Worm (Caenorhabditis elegans): ENCODE measurements around the gene Y5F2A.4.

Y5F2A.4 gene

DNA sequence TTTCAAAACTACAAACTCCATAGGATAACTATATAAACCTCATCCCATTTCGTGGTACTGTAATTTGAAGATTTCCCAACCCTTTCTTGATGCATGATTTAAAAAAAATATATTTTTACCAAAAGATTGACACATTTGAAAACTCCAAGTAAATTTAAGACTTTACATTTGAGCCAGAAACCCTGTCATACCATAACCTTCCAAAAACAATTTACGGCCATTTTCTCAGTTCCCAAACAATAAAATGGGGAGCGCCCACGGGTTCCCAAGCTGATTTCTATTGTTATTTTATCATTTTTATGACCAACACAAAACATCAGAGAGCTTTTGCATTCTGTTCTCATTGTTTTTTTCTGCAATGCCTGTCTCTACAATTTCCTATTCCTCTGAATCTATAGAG is 34.3 kb upstream of the Y5F2A.4 start, which contains the start of gene clc-9:
TSS of gene clc-9 (plus strand) at position 301 of the 400 bp plus-strand sequence.
- TF ChIP-seq mdl-1 (tag; optimal IDR thresholded peaks at IDR 0.05): no peak
- no peak for TF ChIP-seq aly-2 (tag; optimal IDR thresholded peaks at IDR 0.05)
- TF ChIP-seq lin-39 (tag; optimal IDR thresholded peaks at IDR 0.05): no peak
- no peak for TF ChIP-seq nhr-21 (tag; optimal IDR thresholded peaks at IDR 0.05)
- TF ChIP-seq R02D3.7 (tag; optimal IDR thresholded peaks at IDR 0.05): no peak
- no peak for TF ChIP-seq ZK546.5 (tag; optimal IDR thresholded peaks at IDR 0.05)
- no peak for TF ChIP-seq C34F6.9 (tag; optimal IDR thresholded peaks at IDR 0.05)
- no peak for TF ChIP-seq zag-1 (tag; optimal IDR thresholded peaks at IDR 0.05)
- no peak for TF ChIP-seq egl-27 (tag; optimal IDR thresholded peaks at IDR 0.05)
- no peak for TF ChIP-seq snpc-4 (tag; optimal IDR thresholded peaks at IDR 0.05)
- TF ChIP-seq unc-39 (tag; optimal IDR thresholded peaks at IDR 0.05): no peak
- no peak for TF ChIP-seq gmeb-1 (tag; optimal IDR thresholded peaks at IDR 0.05)
- no peak for TF ChIP-seq Y55F3AM.14 (GFP tag; optimal IDR thresholded peaks at IDR 0.05)
- no peak for TF ChIP-seq ztf-11 (tag; optimal IDR thresholded peaks at IDR 0.05)
- no peak for TF ChIP-seq lin-11 (tag; optimal IDR thresholded peaks at IDR 0.05)
- no peak for TF ChIP-seq ceh-16 (tag; optimal IDR thresholded peaks at IDR 0.05)
- TF ChIP-seq nhr-25 (tag; optimal IDR thresholded peaks at IDR 0.05): no peak
- TF ChIP-seq ztf-1 (GFP tag; conservative IDR thresholded peaks at IDR 0.05): no peak
- no peak for TF ChIP-seq nhr-237 (tag; optimal IDR thresholded peaks at IDR 0.05)

DNA sequence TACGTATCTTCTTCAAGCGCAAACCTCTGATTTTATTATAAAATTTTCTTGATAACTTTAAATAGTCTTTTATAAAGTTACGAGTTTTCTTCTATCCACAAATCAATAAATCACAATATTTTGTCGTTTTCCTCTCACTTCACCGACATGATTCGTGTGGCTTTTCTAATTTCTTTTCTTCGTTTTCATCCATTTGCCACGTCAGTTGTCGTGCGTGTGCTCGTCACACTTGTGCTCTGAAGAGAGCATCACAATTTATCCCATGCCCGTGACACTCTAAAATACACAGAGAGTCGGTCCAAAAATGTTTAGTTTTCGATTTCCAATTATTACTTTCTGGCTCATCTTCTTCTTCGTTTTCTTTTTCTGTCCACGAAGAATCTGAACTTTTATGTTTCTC is 33.5 kb upstream of the Y5F2A.4 start:
- TF ChIP-seq nhr-6 (tag; optimal IDR thresholded peaks at IDR 0.05) (no peak), crh-2 (tag; optimal IDR thresholded peaks at IDR 0.05) (peak; percentile 49), elt-1 (tag; optimal IDR thresholded peaks at IDR 0.05) (no peak), lsy-2 (tag; optimal IDR thresholded peaks at IDR 0.05) (peak in 1 of 2 experiments; percentile 21), nhr-129 (tag; optimal IDR thresholded peaks at IDR 0.05) (peak; percentile 44), lin-39 (tag; optimal IDR thresholded peaks at IDR 0.05) (no peak)

DNA sequence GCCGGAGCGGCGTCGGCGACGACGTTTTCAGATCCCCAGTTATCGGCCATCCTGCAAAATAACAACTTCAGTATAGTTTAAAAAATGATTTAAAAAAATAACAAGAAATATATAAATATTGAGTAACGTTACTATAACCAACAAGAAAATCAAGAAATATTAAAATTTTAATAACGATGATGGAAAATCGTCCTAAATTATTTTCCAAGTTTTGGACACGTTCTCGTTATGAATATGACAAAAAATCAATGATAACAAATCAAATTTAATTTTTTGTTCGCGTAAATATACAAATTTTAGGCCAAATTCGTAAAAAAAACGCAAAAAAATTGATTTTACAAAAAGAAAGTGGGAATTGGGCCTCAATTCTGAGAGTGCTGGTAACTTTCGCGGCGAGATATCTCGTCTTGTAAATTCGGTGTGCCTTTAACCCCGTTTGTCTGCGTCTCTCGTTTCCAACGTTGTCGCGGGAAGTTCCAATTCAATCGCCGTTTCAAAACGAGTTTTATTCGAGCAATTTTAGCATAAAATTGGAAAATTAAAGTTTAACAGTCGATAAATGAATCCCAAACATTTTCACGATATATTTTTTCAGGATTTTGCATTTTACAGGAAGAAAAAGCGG is 32.7 kb upstream of the Y5F2A.4 start, which contains the start of gene rps-5:
TSS of gene rps-5 (minus strand) at position 51 of the 625 bp plus-strand sequence.
- TF ChIP-seq aly-2 (tag; optimal IDR thresholded peaks at IDR 0.05): no peak
- TF ChIP-seq sem-4 (tag; optimal IDR thresholded peaks at IDR 0.05): peak; percentile 29
- TF ChIP-seq zag-1 (tag; optimal IDR thresholded peaks at IDR 0.05): no peak
- peak; percentile 65 for TF ChIP-seq crh-2 (tag; optimal IDR thresholded peaks at IDR 0.05)
- TF ChIP-seq Y55F3AM.14 (GFP tag; optimal IDR thresholded peaks at IDR 0.05): no peak
- TF ChIP-seq C34F6.9 (tag; optimal IDR thresholded peaks at IDR 0.05): peak; percentile 71
- peak; percentile 14 for TF ChIP-seq mab-5 (tag; optimal IDR thresholded peaks at IDR 0.05)
- no peak for TF ChIP-seq ceh-16 (tag; optimal IDR thresholded peaks at IDR 0.05)
- TF ChIP-seq ama-1 (optimal IDR thresholded peaks at IDR 0.05): peak; percentile 18
- no peak for TF ChIP-seq ztf-4 (tag; optimal IDR thresholded peaks at IDR 0.05)
- TF ChIP-seq F13H6.1 (tag; optimal IDR thresholded peaks at IDR 0.05): peak; percentile 20
- TF ChIP-seq nhr-21 (tag; optimal IDR thresholded peaks at IDR 0.05): peak; percentile 33
- no peak for TF ChIP-seq elt-1 (tag; optimal IDR thresholded peaks at IDR 0.05)
- TF ChIP-seq mbf-1 (tag; optimal IDR thresholded peaks at IDR 0.05): no peak
- peak; percentile 59 for TF ChIP-seq nhr-25 (tag; optimal IDR thresholded peaks at IDR 0.05)
- no peak for TF ChIP-seq blmp-1 (tag; optimal IDR thresholded peaks at IDR 0.05; ENCODE audit: insufficient read depth)
- no peak for TF ChIP-seq unc-62 (GFP tag; optimal IDR thresholded peaks at IDR 0.05)
- peak; percentile 22 for TF ChIP-seq sma-3 (GFP tag; optimal IDR thresholded peaks at IDR 0.05)
- TF ChIP-seq nhr-77 (tag; optimal IDR thresholded peaks at IDR 0.05): no peak
- TF ChIP-seq fos-1 (tag; optimal IDR thresholded peaks at IDR 0.05): peak; percentile 33
- TF ChIP-seq lin-39 (tag; optimal IDR thresholded peaks at IDR 0.05): no peak
- TF ChIP-seq mdl-1 (tag; optimal IDR thresholded peaks at IDR 0.05): no peak
- no peak for TF ChIP-seq ztf-11 (tag; optimal IDR thresholded peaks at IDR 0.05)
- no peak for TF ChIP-seq nhr-11 (tag; optimal IDR thresholded peaks at IDR 0.05)
- peak; percentile 49 for TF ChIP-seq snpc-4 (tag; optimal IDR thresholded peaks at IDR 0.05)
- peak; percentile 47 for TF ChIP-seq lin-11 (tag; optimal IDR thresholded peaks at IDR 0.05)
- TF ChIP-seq nhr-6 (tag; optimal IDR thresholded peaks at IDR 0.05): no peak
- peak; percentile 50 to 89 for TF ChIP-seq lsy-2 (tag; optimal IDR thresholded peaks at IDR 0.05)
- no peak for TF ChIP-seq nhr-23 (tag; optimal IDR thresholded peaks at IDR 0.05)
- TF ChIP-seq R02D3.7 (tag; optimal IDR thresholded peaks at IDR 0.05): no peak
- peak; percentile 41 for TF ChIP-seq sma-9 (GFP tag; optimal IDR thresholded peaks at IDR 0.05)
- TF ChIP-seq sma-9 (tag; optimal IDR thresholded peaks at IDR 0.05): no peak
- TF ChIP-seq nhr-129 (tag; optimal IDR thresholded peaks at IDR 0.05): peak; percentile 71
- peak; percentile 61 for TF ChIP-seq lin-13 (GFP tag; optimal IDR thresholded peaks at IDR 0.05)
- no peak for TF ChIP-seq nhr-237 (tag; optimal IDR thresholded peaks at IDR 0.05)
- no peak for TF ChIP-seq nhr-10 (tag; optimal IDR thresholded peaks at IDR 0.05)
- TF ChIP-seq ZK546.5 (tag; optimal IDR thresholded peaks at IDR 0.05): peak; percentile 15
- TF ChIP-seq nhr-12 (tag; optimal IDR thresholded peaks at IDR 0.05): no peak
- TF ChIP-seq ceh-82 (tag; optimal IDR thresholded peaks at IDR 0.05): no peak
- TF ChIP-seq elt-3 (tag; optimal IDR thresholded peaks at IDR 0.05): no peak
- no peak for TF ChIP-seq skn-1 (tag; optimal IDR thresholded peaks at IDR 0.05)
- TF ChIP-seq alr-1 (tag; optimal IDR thresholded peaks at IDR 0.05): no peak
- peak; percentile 86 for TF ChIP-seq unc-55 (GFP tag; optimal IDR thresholded peaks at IDR 0.05)
- TF ChIP-seq unc-39 (tag; optimal IDR thresholded peaks at IDR 0.05): no peak
- no peak for TF ChIP-seq ztf-1 (GFP tag; conservative IDR thresholded peaks at IDR 0.05)
